Fruit fly (Drosophila melanogaster): ENCODE results near the gene M1BP.

M1BP gene

dm6 chr3R:8744198-8744597 lies 12.7 kb upstream of the M1BP start (continued):
- TF ChIP-seq gsb (GFP tag; IDR thresholded peaks at IDR 0.05) (0 out of 2 replicates have a peak, but pooled peaks have one; percentile 10), CG6689 (GFP tag; IDR thresholded peaks at IDR 0.05) (peak; percentile 61), CG12219 (GFP tag; optimal IDR thresholded peaks at IDR 0.05) (peak; percentile 39), CG4820 (GFP tag; optimal IDR thresholded peaks at IDR 0.05) (peak; percentile 45), CG17829 (tag; optimal IDR thresholded peaks at IDR 0.05) (peak; percentile 37), CG12769 (tag; optimal IDR thresholded peaks at IDR 0.05) (peak; percentile 32), Vsx1 (GFP tag; optimal IDR thresholded peaks at IDR 0.05) (peak; percentile 40), jumu (GFP tag; optimal IDR thresholded peaks at IDR 0.05) (peak; percentile 53), sug (tag; optimal IDR thresholded peaks at IDR 0.05) (peak; percentile 50), C15 (GFP tag; IDR thresholded peaks at IDR 0.05) (0 out of 3 replicates have a peak, but pooled peaks have one; percentile 55), Myb (GFP tag; optimal IDR thresholded peaks at IDR 0.05) (no peak), odd (GFP tag; optimal IDR thresholded peaks at IDR 0.05) (peak; percentile 14), crol (GFP tag; IDR thresholded peaks at IDR 0.05) (peak; percentile 19; the same call in 1 of the 2 replicates), CG13296 (GFP tag; optimal IDR thresholded peaks at IDR 0.05) (peak; percentile 17), aop (GFP tag; IDR thresholded peaks at IDR 0.05) (no peak), CG7357 (GFP tag; IDR thresholded peaks at IDR 0.05) (peak; percentile 40; the same call in 2 of the 3 replicates), ems (GFP tag; optimal IDR thresholded peaks at IDR 0.05) (peak; percentile 20), Dfd (GFP tag; optimal IDR thresholded peaks at IDR 0.05) (no peak), BtbVII (GFP tag; optimal IDR thresholded peaks at IDR 0.05) (peak; percentile 51), CG9437 (GFP tag; optimal IDR thresholded peaks at IDR 0.05) (peak; percentile 10), CG9609 (GFP tag; optimal IDR thresholded peaks at IDR 0.05) (peak; percentile 41), CG3407 (GFP tag; optimal IDR thresholded peaks at IDR 0.05) (peak; percentile 3), CG4328 (GFP tag; optimal IDR thresholded peaks at IDR 0.05) (no peak), Meics (GFP tag; optimal IDR thresholded peaks at IDR 0.05) (peak; percentile 35), CG18619 (GFP tag; optimal IDR thresholded peaks at IDR 0.05) (peak; percentile 39), gsb-n (tag; optimal IDR thresholded peaks at IDR 0.05) (peak; percentile 15), unc-4 (GFP tag; IDR thresholded peaks at IDR 0.05; ENCODE audit: partially characterized antibody) (no peak), CG11696 (GFP tag; IDR thresholded peaks at IDR 0.05) (no peak), CG11247 (GFP tag; IDR thresholded peaks at IDR 0.05) (peak; percentile 41; the same call in 1 of the 2 replicates), CG34224 (GFP tag; IDR thresholded peaks at IDR 0.05; ENCODE audit: partially characterized antibody) (no peak), CG14441 (GFP tag; IDR thresholded peaks at IDR 0.05) (peak; percentile 52), CG1024 (GFP tag; IDR thresholded peaks at IDR 0.05) (no peak), CG2120 (GFP tag; optimal IDR thresholded peaks at IDR 0.05) (peak; percentile 63), Ets65A (GFP tag) (no peak), CG17385 (GFP tag; optimal IDR thresholded peaks at IDR 0.05) (peak; percentile 30), ken (GFP tag; IDR thresholded peaks at IDR 0.05) (peak; percentile 33; the same call in 1 of the 3 replicates), CG14050 (GFP tag; IDR thresholded peaks at IDR 0.05) (peak; percentile 12; the same call in 2 of the 3 replicates), Nf-YA (GFP tag; IDR thresholded peaks at IDR 0.05) (no peak), mam (GFP tag; optimal IDR thresholded peaks at IDR 0.05) (peak; percentile 2), ATbp (GFP tag; optimal IDR thresholded peaks at IDR 0.05) (peak; percentile 61), tap (tag; optimal IDR thresholded peaks at IDR 0.05) (no peak), CG14667 (GFP tag; IDR thresholded peaks at IDR 0.05) (0 out of 2 replicates have a peak, but pooled peaks have one; percentile 27), CG14014 (GFP tag; IDR thresholded peaks at IDR 0.05) (no peak; the same call in 1 of the 2 replicates), PHDP (tag; optimal IDR thresholded peaks at IDR 0.05) (peak; percentile 52), CG8765 (GFP tag; IDR thresholded peaks at IDR 0.05) (no peak), wek (GFP tag; optimal IDR thresholded peaks at IDR 0.05) (no peak), unpg (GFP tag; optimal IDR thresholded peaks at IDR 0.05) (peak; percentile 65), chinmo (GFP tag; IDR thresholded peaks at IDR 0.05; ENCODE audit: partially characterized antibody) (0 out of 4 replicates have a peak, but pooled peaks have one; percentile 17), Rx (GFP tag; IDR thresholded peaks at IDR 0.05) (no peak), Hmr (GFP tag; optimal IDR thresholded peaks at IDR 0.05) (peak; percentile 67), Stat92E (GFP tag; optimal IDR thresholded peaks at IDR 0.05) (no peak)

Measured in whole organism, embryonic.